Worm (Caenorhabditis elegans): ENCODE measurements around the gene R02F11.9.
"Not testable (repeated sequence)": the region's sequence is repeated elsewhere in the genome, so short reads cannot be mapped to it uniquely, and the experiment has no call there.

R02F11.9 gene

DNA sequence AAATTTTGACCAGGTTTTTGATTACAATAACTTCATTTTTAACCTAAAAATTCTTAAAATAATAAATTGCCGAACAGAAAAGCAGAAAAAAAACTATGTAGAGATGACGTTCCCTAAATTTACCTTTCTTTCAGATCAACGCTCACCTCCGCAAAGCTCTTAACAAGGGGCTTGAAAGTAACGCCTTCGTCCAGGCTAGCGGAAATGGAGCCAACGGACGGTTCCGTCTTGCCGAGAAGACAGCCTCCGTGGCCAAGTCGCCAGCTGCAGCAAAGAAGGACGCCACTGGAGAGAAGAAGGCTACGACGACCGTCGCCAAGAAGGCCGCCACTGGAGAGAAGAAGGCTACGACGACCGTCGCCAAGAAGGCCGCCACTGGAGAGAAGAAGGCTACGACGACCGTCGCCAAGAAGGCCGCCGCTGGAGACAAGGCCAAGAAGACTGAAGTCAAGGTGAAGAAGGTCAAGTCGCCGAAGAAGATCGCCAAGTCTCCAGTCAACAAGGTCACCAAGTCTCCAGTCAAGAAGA lies 32.5 kb upstream of the R02F11.9 start:
- TF ChIP-seq fos-1 (tag; optimal IDR thresholded peaks at IDR 0.05) (no peak), Y55F3AM.14 (GFP tag; optimal IDR thresholded peaks at IDR 0.05) (peak; percentile 0)

- TF ChIP-seq snpc-4 (tag; optimal IDR thresholded peaks at IDR 0.05) (no peak), sma-9 (GFP tag; optimal IDR thresholded peaks at IDR 0.05) (no peak), sma-9 (tag; optimal IDR thresholded peaks at IDR 0.05) (no peak), elt-3 (tag; optimal IDR thresholded peaks at IDR 0.05) (no peak), mdl-1 (tag; optimal IDR thresholded peaks at IDR 0.05) (no peak), egl-27 (tag; optimal IDR thresholded peaks at IDR 0.05) (no peak), nhr-237 (tag; optimal IDR thresholded peaks at IDR 0.05) (no peak), ZK546.5 (tag; optimal IDR thresholded peaks at IDR 0.05) (no peak), nhr-21 (tag; optimal IDR thresholded peaks at IDR 0.05) (no peak), mab-5 (tag; optimal IDR thresholded peaks at IDR 0.05) (no peak), lin-13 (GFP tag; optimal IDR thresholded peaks at IDR 0.05) (no peak), elt-1 (tag; optimal IDR thresholded peaks at IDR 0.05) (no peak), nhr-10 (tag; optimal IDR thresholded peaks at IDR 0.05) (no peak), lin-39 (tag; optimal IDR thresholded peaks at IDR 0.05) (no peak), F13H6.1 (tag; optimal IDR thresholded peaks at IDR 0.05) (no peak), mbf-1 (tag; optimal IDR thresholded peaks at IDR 0.05) (no peak), ama-1 (optimal IDR thresholded peaks at IDR 0.05) (no peak), lsy-2 (tag; optimal IDR thresholded peaks at IDR 0.05) (no peak), unc-55 (GFP tag; optimal IDR thresholded peaks at IDR 0.05) (no peak), ceh-82 (tag; optimal IDR thresholded peaks at IDR 0.05) (no peak)
These were observed 31.8 kb upstream of the R02F11.9 start, which contains the start of gene pgl-3 for ce11 chrV:4755308-4756029. Gene pgl-3 (plus strand): TSS chrV:4755979.

DNA sequence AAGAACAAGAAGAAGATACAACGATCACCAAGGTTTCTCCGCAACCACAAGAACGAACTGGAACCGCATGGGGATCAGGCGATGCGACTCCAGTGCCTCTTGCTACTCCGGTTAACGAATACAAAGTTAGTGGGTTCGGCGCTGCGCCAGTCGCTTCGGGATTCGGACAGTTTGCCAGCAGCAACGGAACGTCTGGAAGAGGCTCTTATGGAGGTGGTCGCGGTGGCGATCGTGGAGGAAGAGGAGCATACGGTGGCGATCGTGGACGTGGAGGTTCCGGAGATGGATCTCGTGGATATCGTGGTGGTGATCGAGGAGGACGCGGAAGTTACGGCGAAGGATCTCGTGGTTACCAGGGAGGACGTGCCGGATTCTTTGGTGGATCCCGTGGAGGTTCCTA lies 29.2 kb upstream of the R02F11.9 start:
- TF ChIP-seq aly-2 (tag; optimal IDR thresholded peaks at IDR 0.05) (no peak), nhr-11 (tag; optimal IDR thresholded peaks at IDR 0.05) (no peak), blmp-1 (tag; optimal IDR thresholded peaks at IDR 0.05; ENCODE audit: insufficient read depth) (no peak), ceh-16 (tag; optimal IDR thresholded peaks at IDR 0.05) (no peak), ztf-1 (GFP tag; conservative IDR thresholded peaks at IDR 0.05) (no peak)

- TF ChIP-seq Y55F3AM.14 (GFP tag; optimal IDR thresholded peaks at IDR 0.05) = no peak
- no peak for TF ChIP-seq zag-1 (tag; optimal IDR thresholded peaks at IDR 0.05)
- no peak for TF ChIP-seq aly-2 (tag; optimal IDR thresholded peaks at IDR 0.05)
- no peak for TF ChIP-seq nhr-23 (tag; optimal IDR thresholded peaks at IDR 0.05)
- TF ChIP-seq alr-1 (tag; optimal IDR thresholded peaks at IDR 0.05) = no peak
- no peak for TF ChIP-seq nhr-12 (tag; optimal IDR thresholded peaks at IDR 0.05)
- TF ChIP-seq sma-9 (GFP tag; optimal IDR thresholded peaks at IDR 0.05) = no peak
- no peak for TF ChIP-seq sma-9 (tag; optimal IDR thresholded peaks at IDR 0.05)
- no peak for TF ChIP-seq nhr-21 (tag; optimal IDR thresholded peaks at IDR 0.05)
- no peak for TF ChIP-seq F13H6.1 (tag; optimal IDR thresholded peaks at IDR 0.05)
These were observed 28.7 kb upstream of the R02F11.9 start for ce11 chrV:4758540-4758939.

ce11 chrV:4760674-4761073 lies 26.6 kb upstream of the R02F11.9 start, which contains the start of gene bgnt-1.4:
Gene bgnt-1.4 (plus strand): TSS chrV:4760974.
- not testable (repeated sequence) for TF ChIP-seq nhr-129 (tag; optimal IDR thresholded peaks at IDR 0.05); unc-55 (GFP tag; optimal IDR thresholded peaks at IDR 0.05); unc-39 (tag; optimal IDR thresholded peaks at IDR 0.05)

DNA sequence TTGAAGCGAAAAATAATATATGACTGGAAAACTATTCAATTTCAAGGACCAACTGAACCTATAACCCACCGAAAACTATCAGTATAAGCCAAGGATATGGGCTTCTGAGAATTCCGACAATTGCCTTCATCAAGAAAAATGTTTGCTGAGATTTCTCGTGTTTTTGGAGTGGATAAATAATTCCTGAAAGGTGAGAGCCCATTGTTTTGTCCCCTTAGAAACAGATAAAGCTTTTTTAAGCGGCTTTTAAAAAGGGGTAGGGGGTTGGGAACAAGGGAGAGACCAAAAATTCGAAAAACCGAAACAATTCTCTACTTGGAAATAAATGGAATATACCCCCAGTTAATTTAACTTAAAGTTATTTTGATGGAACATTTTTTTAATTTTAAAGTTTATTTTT lies 20.8 kb upstream of the R02F11.9 start, which contains the start of gene C18G1.8:
C18G1.8 (minus strand) TSS at position 101 of the 400 bp plus-strand sequence.
- TF ChIP-seq aly-2 (tag; optimal IDR thresholded peaks at IDR 0.05) (no peak), alr-1 (tag; optimal IDR thresholded peaks at IDR 0.05) (no peak), nhr-23 (tag; optimal IDR thresholded peaks at IDR 0.05) (no peak), egl-27 (tag; optimal IDR thresholded peaks at IDR 0.05) (no peak), gmeb-1 (tag; optimal IDR thresholded peaks at IDR 0.05) (no peak), lin-13 (GFP tag; optimal IDR thresholded peaks at IDR 0.05) (no peak), nhr-6 (tag; optimal IDR thresholded peaks at IDR 0.05) (no peak)
